Fruit fly (Drosophila melanogaster) whole organism, embryonic: ENCODE data around the gene CG32650.

ENCODE experiments used
- Antp ChIP-seq: fragments of 200-800 bp; sonication (Bioruptor generic); optimal IDR thresholded peaks from 3 replicates; lab custom pipeline; 2016; ENCODE audit warnings: missing biosample characterization, missing genetic modification characterization
- Atf6 ChIP-seq: fragments of 200-800 bp; sonication (Bioruptor generic); IDR thresholded peaks from 2 replicates; pipeline ENCODE4 v1.3.6; 2022; ENCODE audit warnings: missing biosample characterization, missing genetic modification characterization
- B-H2 ChIP-seq: fragments of 200-800 bp; sonication (Bioruptor generic); optimal IDR thresholded peaks from 2 replicates; lab custom pipeline; 2018; ENCODE audit warnings: missing biosample characterization, mild to moderate bottlenecking, missing genetic modification characterization
- Bgb ChIP-seq: fragments of 200-800 bp; sonication (Bioruptor generic); IDR thresholded peaks from 2 replicates; pipeline ENCODE4 v1.3.6; 2022; ENCODE audit warnings: missing biosample characterization, missing genetic modification characterization; ENCODE audit not compliant: partially characterized antibody
- CG10267 ChIP-seq: fragments of 200-800 bp; sonication (Bioruptor generic); optimal IDR thresholded peaks from 2 replicates; lab custom pipeline; 2018; ENCODE audit warnings: missing biosample characterization, mild to moderate bottlenecking, missing genetic modification characterization, moderate library complexity
- CG11696 ChIP-seq: fragments of 200-800 bp; sonication (Bioruptor generic); IDR thresholded peaks from 2 replicates; pipeline ENCODE4 v1.3.6; 2022; ENCODE audit warnings: missing biosample characterization, missing genetic modification characterization
- CG15479 ChIP-seq: fragments of 200-800 bp; sonication (Bioruptor generic); optimal IDR thresholded peaks from 3 replicates; lab custom pipeline; 2019; ENCODE audit warnings: missing biosample characterization, mild to moderate bottlenecking, missing genetic modification characterization, moderate library complexity
- CG1603 ChIP-seq: fragments of 200-800 bp; sonication (Bioruptor generic); optimal IDR thresholded peaks from 2 replicates; lab custom pipeline; 2019; ENCODE audit warnings: missing biosample characterization, mild to moderate bottlenecking, missing genetic modification characterization, moderate library complexity
- CG17385 ChIP-seq: fragments of 200-800 bp; sonication (Bioruptor generic); optimal IDR thresholded peaks from 3 replicates; lab custom pipeline; 2018; ENCODE audit warnings: missing biosample characterization, mild to moderate bottlenecking, missing genetic modification characterization
- CG2199 ChIP-seq: fragments of 200-800 bp; sonication (Bioruptor generic); IDR thresholded peaks from 3 replicates; pipeline ENCODE4 v1.3.6; 2022; ENCODE audit warnings: missing biosample characterization, missing genetic modification characterization
- CG2202 ChIP-seq: fragments of 200-800 bp; sonication (Bioruptor generic); optimal IDR thresholded peaks from 2 replicates; lab custom pipeline; 2018; ENCODE audit warnings: missing biosample characterization, mild to moderate bottlenecking, missing genetic modification characterization
- CG33557 ChIP-seq: fragments of 200-800 bp; sonication (Bioruptor generic); optimal IDR thresholded peaks from 2 replicates; lab custom pipeline; 2019; ENCODE audit warnings: missing biosample characterization, mild to moderate bottlenecking, missing genetic modification characterization, moderate library complexity
- CG6683 ChIP-seq: fragments of 200-800 bp; sonication (Bioruptor generic); optimal IDR thresholded peaks from 2 replicates; lab custom pipeline; 2017; ENCODE audit warnings: missing biosample characterization, mild to moderate bottlenecking, missing genetic modification characterization, missing genetic modification reagents
- CG7271 ChIP-seq: fragments of 200-800 bp; sonication (Bioruptor generic); optimal IDR thresholded peaks from 2 replicates; lab custom pipeline; 2018; ENCODE audit warnings: missing biosample characterization, mild to moderate bottlenecking, missing genetic modification characterization, moderate library complexity
- CG8290 ChIP-seq, 3 experiments: fragments of 200-800 bp; sonication (Bioruptor generic); optimal IDR thresholded peaks; 2 replicates each; lab custom pipeline; 2016 to 2019; ENCODE audit warnings: missing biosample characterization in 3 of 3, missing genetic modification characterization in 3 of 3, mild to moderate bottlenecking in 2 of 3, moderate library complexity in 1 of 3
- CG8944 ChIP-seq: fragments of 200-800 bp; sonication (Bioruptor generic); optimal IDR thresholded peaks from 3 replicates; lab custom pipeline; 2016; ENCODE audit warnings: missing biosample characterization, missing genetic modification characterization
- CG9876 ChIP-seq: fragments of 200-800 bp; sonication (Bioruptor generic); optimal IDR thresholded peaks from 2 replicates; lab custom pipeline; 2016; ENCODE audit warnings: missing biosample characterization, missing genetic modification characterization
- D19A ChIP-seq: fragments of 200-800 bp; optimal IDR thresholded peaks from 3 replicates; lab custom pipeline; 2019; ENCODE audit warnings: missing biosample characterization, mild to moderate bottlenecking, missing genetic modification characterization, moderate library complexity
- Dll ChIP-seq: fragments of 200-800 bp; sonication (Bioruptor generic); IDR thresholded peaks from 4 replicates; pipeline ENCODE4 v1.3.6; 2022; ENCODE audit warnings: missing biosample characterization, missing genetic modification characterization; ENCODE audit not compliant: partially characterized antibody
- Hmx ChIP-seq: fragments of 200-800 bp; sonication (Bioruptor generic); optimal IDR thresholded peaks from 2 replicates; lab custom pipeline; 2016; ENCODE audit warnings: missing biosample characterization, missing genetic modification characterization
- MBD-R2 ChIP-seq: fragments of 200-800 bp; sonication (Bioruptor generic); IDR thresholded peaks from 2 replicates; pipeline ENCODE4 v1.3.6; 2022; ENCODE audit warnings: missing biosample characterization, missing genetic modification characterization
- MESR4 ChIP-seq: fragments of 200-800 bp; sonication (Bioruptor generic); optimal IDR thresholded peaks from 2 replicates; lab custom pipeline; 2018; ENCODE audit warnings: missing biosample characterization, mild to moderate bottlenecking, missing genetic modification characterization, moderate library complexity
- NK7.1 ChIP-seq: fragments of 200-800 bp; sonication (Bioruptor generic); optimal IDR thresholded peaks from 3 replicates; lab custom pipeline; 2016; ENCODE audit warnings: missing biosample characterization, missing genetic modification characterization
- Opbp ChIP-seq: fragments of 200-800 bp; sonication (Bioruptor generic); IDR thresholded peaks from 3 replicates; pipeline ENCODE4 v1.3.6; 2022; ENCODE audit warnings: missing biosample characterization, missing genetic modification characterization; ENCODE audit not compliant: partially characterized antibody
- Pdp1 ChIP-seq, 2 experiments: fragments of 200-800 bp; sonication (Bioruptor generic); optimal IDR thresholded peaks; 3 replicates each; lab custom pipeline; 2016; ENCODE audit warnings: missing biosample characterization in 2 of 2, missing genetic modification characterization in 2 of 2, mild to moderate bottlenecking in 1 of 2, moderate library complexity in 1 of 2
- Rx ChIP-seq: fragments of 200-800 bp; sonication (Bioruptor generic); IDR thresholded peaks from 2 replicates; pipeline ENCODE4 v1.3.6; 2022; ENCODE audit warnings: missing biosample characterization, missing genetic modification characterization
- Scr ChIP-seq: fragments of 200-800 bp; sonication (Bioruptor generic); IDR thresholded peaks from 2 replicates; pipeline ENCODE4 v1.3.6; 2022; ENCODE audit warnings: missing biosample characterization, missing genetic modification characterization; ENCODE audit not compliant: partially characterized antibody
- Sry-β ChIP-seq: fragments of 200-800 bp; sonication (Bioruptor generic); optimal IDR thresholded peaks from 2 replicates; lab custom pipeline; 2018; ENCODE audit warnings: missing biosample characterization, mild to moderate bottlenecking, missing genetic modification characterization, moderate library complexity
- TFAM ChIP-seq: fragments of 200-800 bp; sonication (Bioruptor generic); optimal IDR thresholded peaks from 2 replicates; lab custom pipeline; 2017; ENCODE audit warnings: missing biosample characterization, missing genetic modification characterization, inconsistent platforms
- btn ChIP-seq: fragments of 200-800 bp; sonication (Bioruptor generic); optimal IDR thresholded peaks from 2 replicates; lab custom pipeline; 2016; ENCODE audit warnings: missing biosample characterization, missing genetic modification characterization
- chif ChIP-seq, 2 experiments: fragments of 200-800 bp; sonication (Bioruptor generic); optimal IDR thresholded peaks; 3 replicates each; lab custom pipeline; 2016; ENCODE audit warnings: missing biosample characterization in 2 of 2, missing genetic modification characterization in 2 of 2
- crp ChIP-seq, 2 experiments: fragments of 200-800 bp; sonication (Bioruptor generic); optimal IDR thresholded peaks; 2 replicates in 1 of 2; 3 replicates in 1 of 2; lab custom pipeline; 2017; ENCODE audit warnings: missing biosample characterization in 2 of 2, missing genetic modification characterization in 2 of 2, mild to moderate bottlenecking in 1 of 2, moderate library complexity in 1 of 2
- disco-r ChIP-seq: fragments of 200-800 bp; sonication (Bioruptor generic); optimal IDR thresholded peaks from 2 replicates; lab custom pipeline; 2016; ENCODE audit warnings: missing biosample characterization, missing genetic modification characterization
- ftz-f1 ChIP-seq: fragments of 200-800 bp; sonication (Bioruptor generic); optimal IDR thresholded peaks from 2 replicates; lab custom pipeline; 2016; ENCODE audit warnings: missing biosample characterization, missing genetic modification characterization
- inv ChIP-seq: fragments of 200-800 bp; sonication (Bioruptor generic); IDR thresholded peaks from 2 replicates; pipeline ENCODE4 v1.3.6; 2022; ENCODE audit warnings: missing biosample characterization, missing genetic modification characterization; ENCODE audit not compliant: partially characterized antibody
- kah ChIP-seq: fragments of 200-800 bp; sonication (Bioruptor generic); optimal IDR thresholded peaks from 2 replicates; lab custom pipeline; 2018; ENCODE audit warnings: missing biosample characterization, mild to moderate bottlenecking, missing genetic modification characterization
- mld ChIP-seq: fragments of 200-800 bp; sonication (Bioruptor generic); IDR thresholded peaks from 3 replicates; pipeline ENCODE4 v1.3.6; 2022; ENCODE audit warnings: missing biosample characterization, missing genetic modification characterization; ENCODE audit not compliant: partially characterized antibody
- pho ChIP-seq: fragments of 200-800 bp; sonication (Bioruptor generic); optimal IDR thresholded peaks from 2 replicates; lab custom pipeline; 2016; ENCODE audit warnings: missing biosample characterization, missing genetic modification characterization
- pzg ChIP-seq: fragments of 200-800 bp; sonication (Bioruptor generic); optimal IDR thresholded peaks from 3 replicates; lab custom pipeline; 2018; ENCODE audit warnings: missing biosample characterization, mild to moderate bottlenecking, missing genetic modification characterization, moderate library complexity
- row ChIP-seq: fragments of 200-800 bp; sonication (Bioruptor generic); IDR thresholded peaks from 3 replicates; pipeline ENCODE4 v1.3.6; 2022; ENCODE audit warnings: missing biosample characterization, missing genetic modification characterization
- sens ChIP-seq: fragments of 200-800 bp; sonication (Bioruptor generic); peaks from one replicate; lab custom pipeline; 2016; ENCODE audit warnings: missing biosample characterization, missing genetic modification characterization
- sim ChIP-seq: fragments of 200-800 bp; sonication (Bioruptor generic); IDR thresholded peaks from 2 replicates; pipeline ENCODE4 v1.3.6; 2022; ENCODE audit warnings: missing biosample characterization, missing genetic modification characterization
- tna ChIP-seq: fragments of 200-800 bp; sonication (Bioruptor generic); IDR thresholded peaks from 2 replicates; pipeline ENCODE4 v1.3.6; 2022; ENCODE audit warnings: missing biosample characterization, missing genetic modification characterization; ENCODE audit not compliant: partially characterized antibody
- tup ChIP-seq: fragments of 200-800 bp; sonication (Bioruptor generic); optimal IDR thresholded peaks from 2 replicates; lab custom pipeline; 2016; ENCODE audit warnings: missing biosample characterization, mild to moderate bottlenecking, missing genetic modification characterization, moderate library complexity
- vnd ChIP-seq: fragments of 200-800 bp; sonication (Bioruptor generic); IDR thresholded peaks from 3 replicates; pipeline ENCODE4 v1.3.6; 2022; ENCODE audit warnings: missing biosample characterization, missing genetic modification characterization; ENCODE audit not compliant: partially characterized antibody
- zfh1 ChIP-seq: fragments of 200-800 bp; sonication (Bioruptor generic); IDR thresholded peaks from 3 replicates; pipeline ENCODE4 v1.3.6; 2022; ENCODE audit warnings: missing biosample characterization, missing genetic modification characterization

CG32650 gene

DNA sequence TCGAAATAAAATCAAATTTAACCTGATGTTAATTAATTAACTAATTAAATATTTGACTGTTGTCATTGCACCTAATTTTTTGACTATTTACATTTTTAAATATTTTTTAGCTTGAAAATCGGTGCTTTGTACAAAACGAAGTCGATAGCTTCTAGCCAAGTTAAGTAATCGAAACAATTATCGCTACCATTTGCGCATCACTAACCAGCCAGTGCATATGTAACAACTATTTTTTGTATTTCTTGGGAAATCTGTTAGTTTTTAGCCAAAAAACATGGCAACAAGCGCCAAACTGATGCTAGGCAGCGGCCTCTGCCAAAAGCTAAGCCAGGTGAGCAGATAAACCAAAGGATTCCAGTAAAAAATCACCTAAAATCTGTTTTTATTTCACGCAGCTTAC, 8.4 kb upstream of the CG32650 start, which contains the start of gene mRpL49 (continued):
- TF ChIP-seq Antp (no peak), chif (GFP tag; optimal IDR thresholded peaks at IDR 0.05; lab: Kevin White, UChicago) (no peak), CG33557 (no peak), ftz-f1 (GFP tag; lab: Kevin White, UChicago) (no peak), Sry-β (GFP tag; lab: Kevin White, UChicago) (peak; percentile 84), pho (no peak), MESR4 (peak; percentile 41), MBD-R2 (GFP tag; lab: Robert Waterston, UW) (peak; percentile 53; the same call in 1 of the 2 replicates), NK7.1 (GFP tag; lab: Kevin White, UChicago) (no peak), row (GFP tag; lab: Robert Waterston, UW) (peak; percentile 46; the same call in 2 of the 3 replicates), Dll (GFP tag; lab: Robert Waterston, UW) (peak; percentile 21; the same call in 1 of the 4 replicates), vnd (0 out of 3 replicates have a peak, but pooled peaks have one; percentile 28), CG7271 (tag; lab: Kevin White, UChicago) (no peak), tna (GFP tag; lab: Robert Waterston, UW) (no peak), kah (GFP tag; lab: Kevin White, UChicago) (no peak), Rx (GFP tag; lab: Robert Waterston, UW) (no peak), CG1603 (tag; lab: Kevin White, UChicago) (peak; percentile 1), sim (GFP tag; lab: Robert Waterston, UW) (no peak), pzg (peak; percentile 34), CG11696 (GFP tag; lab: Robert Waterston, UW) (no peak), CG8290 (GFP tag; optimal IDR thresholded peaks at IDR 0.05; lab: Kevin White, UChicago) (no peak), CG8290 (tag; optimal IDR thresholded peaks at IDR 0.05; lab: Kevin White, UChicago) (peak in 1 of 2 experiments; percentile 23), sens (peak; percentile 54), CG2199 (no peak), CG10267 (tag; lab: Kevin White, UChicago) (peak; percentile 17), CG9876 (GFP tag; lab: Kevin White, UChicago) (no peak), TFAM (GFP tag; lab: Kevin White, UChicago) (no peak), Bgb (GFP tag; lab: Robert Waterston, UW) (peak; percentile 47; the same call in 1 of the 2 replicates), disco-r (no peak), CG17385 (GFP tag; lab: Kevin White, UChicago) (no peak), CG8944 (GFP tag; lab: Kevin White, UChicago) (no peak), mld (no peak), inv (no peak), Hmx (GFP tag; lab: Kevin White, UChicago) (no peak), CG6683 (GFP tag; lab: Kevin White, UChicago) (no peak), zfh1 (GFP tag; lab: Robert Waterston, UW) (no peak), CG2202 (tag; lab: Kevin White, UChicago) (no peak), D19A (tag; lab: Kevin White, UChicago) (no peak), crp (GFP tag; optimal IDR thresholded peaks at IDR 0.05; lab: Kevin White, UChicago) (peak in 1 of 2 experiments; percentile 53), tup (GFP tag; lab: Kevin White, UChicago) (no peak), B-H2 (GFP tag; lab: Kevin White, UChicago) (no peak), Opbp (GFP tag; lab: Robert Waterston, UW) (peak; percentile 23; the same call in 1 of the 3 replicates), Scr (GFP tag; lab: Robert Waterston, UW) (0 out of 2 replicates have a peak, but pooled peaks have one; percentile 27), CG15479 (GFP tag; lab: Kevin White, UChicago) (no peak), Atf6 (GFP tag; lab: Robert Waterston, UW) (no peak), Pdp1 (GFP tag; optimal IDR thresholded peaks at IDR 0.05; lab: Kevin White, UChicago) (peak in 1 of 2 experiments; percentile 63), btn (GFP tag; lab: Kevin White, UChicago) (no peak)
